Fruit fly (Drosophila melanogaster) whole organism, embryonic: ENCODE results near the gene SelT.
A peak's percentile ranks its signal among the peaks of the same experiment; 100 is the strongest.

Source experiments
- BtbVII ChIP-seq: fragments of 200-800 bp; sonication (Bioruptor generic); optimal IDR thresholded peaks from 3 replicates; lab custom pipeline; 2017; ENCODE audit warnings: missing biosample characterization, mild to moderate bottlenecking, missing genetic modification characterization
- CG10209 ChIP-seq: fragments of 200-800 bp; sonication (Bioruptor generic); optimal IDR thresholded peaks from 3 replicates; lab custom pipeline; 2017; ENCODE audit warnings: missing biosample characterization, mild to moderate bottlenecking, missing genetic modification characterization, missing genetic modification reagents
- CG10959 ChIP-seq: fragments of 200-800 bp; sonication (Bioruptor generic); IDR thresholded peaks from 2 replicates; pipeline ENCODE4 v1.3.6; 2022; ENCODE audit warnings: missing biosample characterization, missing genetic modification characterization
- CG11398 ChIP-seq: fragments of 200-800 bp; sonication (Bioruptor generic); optimal IDR thresholded peaks from 2 replicates; lab custom pipeline; 2016; ENCODE audit warnings: missing biosample characterization, missing genetic modification characterization
- CG13424 ChIP-seq: fragments of 200-800 bp; sonication (Bioruptor generic); optimal IDR thresholded peaks from 2 replicates; lab custom pipeline; 2019; ENCODE audit warnings: missing biosample characterization, mild to moderate bottlenecking, missing genetic modification characterization, moderate library complexity
- CG14050 ChIP-seq: fragments of 200-800 bp; sonication (Bioruptor generic); IDR thresholded peaks from 3 replicates; pipeline ENCODE4 v1.3.6; 2022; ENCODE audit warnings: missing biosample characterization, missing genetic modification characterization
- CG16815 ChIP-seq: fragments of 200-800 bp; sonication (Bioruptor generic); optimal IDR thresholded peaks from 3 replicates; lab custom pipeline; 2017; ENCODE audit warnings: missing biosample characterization, mild to moderate bottlenecking, missing genetic modification characterization
- CG18619 ChIP-seq: fragments of 200-800 bp; sonication (Bioruptor generic); optimal IDR thresholded peaks from 3 replicates; lab custom pipeline; 2017; ENCODE audit warnings: missing biosample characterization, mild to moderate bottlenecking, missing genetic modification characterization
- CG30020 ChIP-seq: fragments of 200-800 bp; optimal IDR thresholded peaks from 2 replicates; lab custom pipeline; 2019; ENCODE audit warnings: missing biosample characterization, mild to moderate bottlenecking, missing genetic modification characterization, moderate library complexity
- CG30431 ChIP-seq: fragments of 200-800 bp; sonication (Bioruptor generic); optimal IDR thresholded peaks from 2 replicates; lab custom pipeline; 2017; ENCODE audit warnings: missing biosample characterization, missing genetic modification characterization
- CG31224 ChIP-seq: fragments of 200-800 bp; sonication (Bioruptor generic); IDR thresholded peaks from 2 replicates; pipeline ENCODE4 v1.3.6; 2022; ENCODE audit warnings: missing biosample characterization, missing genetic modification characterization
- CG32767 ChIP-seq: fragments of 200-800 bp; sonication (Bioruptor generic); IDR thresholded peaks from 2 replicates; pipeline ENCODE4 v1.3.6; 2022; ENCODE audit warnings: missing biosample characterization, missing genetic modification characterization
- CG34422 ChIP-seq: fragments of 200-800 bp; sonication (Bioruptor generic); IDR thresholded peaks from 3 replicates; pipeline ENCODE4 v1.3.6; 2022; ENCODE audit warnings: missing biosample characterization, missing genetic modification characterization
- CG3838 ChIP-seq: fragments of 200-800 bp; sonication (Bioruptor generic); optimal IDR thresholded peaks from 3 replicates; lab custom pipeline; 2016; ENCODE audit warnings: missing biosample characterization, missing genetic modification characterization
- CG43689 ChIP-seq: fragments of 200-800 bp; sonication (Bioruptor generic); IDR thresholded peaks from 2 replicates; pipeline ENCODE4 v1.3.6; 2022; ENCODE audit warnings: missing biosample characterization, missing genetic modification characterization
- CG6683 ChIP-seq: fragments of 200-800 bp; sonication (Bioruptor generic); optimal IDR thresholded peaks from 2 replicates; lab custom pipeline; 2017; ENCODE audit warnings: missing biosample characterization, mild to moderate bottlenecking, missing genetic modification characterization, missing genetic modification reagents
- CG7372 ChIP-seq: fragments of 200-800 bp; sonication (Bioruptor generic); IDR thresholded peaks from 2 replicates; pipeline ENCODE4 v1.3.6; 2022; ENCODE audit warnings: missing biosample characterization, missing genetic modification characterization
- CG8478 ChIP-seq: fragments of >200 bp; optimal IDR thresholded peaks from 2 replicates; lab custom pipeline; 2018
- Doc3 ChIP-seq: fragments of 200-800 bp; sonication (Bioruptor generic); IDR thresholded peaks from 3 replicates; pipeline ENCODE4 v1.3.6; 2022; ENCODE audit warnings: missing biosample characterization, missing genetic modification characterization; ENCODE audit not compliant: partially characterized antibody
- HLH4C ChIP-seq: fragments of 200-800 bp; sonication (Bioruptor generic); IDR thresholded peaks from 3 replicates; pipeline ENCODE4 v1.3.6; 2022; ENCODE audit warnings: missing biosample characterization, missing genetic modification characterization; ENCODE audit not compliant: partially characterized antibody
- Hmr ChIP-seq: fragments of 200-800 bp; sonication (Bioruptor generic); optimal IDR thresholded peaks from 3 replicates; lab custom pipeline; 2017; ENCODE audit warnings: mild to moderate bottlenecking, missing biosample characterization, missing genetic modification reagents, missing genetic modification characterization
- Lhr ChIP-seq: fragments of 200-800 bp; sonication (Bioruptor generic); optimal IDR thresholded peaks from 3 replicates; lab custom pipeline; 2017; ENCODE audit warnings: mild to moderate bottlenecking, missing biosample characterization, missing genetic modification reagents, missing genetic modification characterization
- Med ChIP-seq: fragments of 200-800 bp; sonication (Bioruptor generic); peaks from one replicate; lab custom pipeline; 2016; ENCODE audit warnings: missing biosample characterization, missing genetic modification characterization, mild to moderate bottlenecking, inconsistent platforms, moderate library complexity
- Mes4 ChIP-seq: fragments of 200-800 bp; sonication (Bioruptor generic); optimal IDR thresholded peaks from 2 replicates; lab custom pipeline; 2016; ENCODE audit warnings: missing biosample characterization, missing genetic modification characterization
- Oaz ChIP-seq: fragments of 200-800 bp; sonication (Bioruptor generic); IDR thresholded peaks from 2 replicates; pipeline ENCODE4 v1.3.6; 2022; ENCODE audit warnings: missing biosample characterization, missing genetic modification characterization
- Oli ChIP-seq: fragments of 200-800 bp; sonication (Bioruptor generic); optimal IDR thresholded peaks from 2 replicates; lab custom pipeline; 2018; ENCODE audit warnings: missing biosample characterization, mild to moderate bottlenecking, missing genetic modification characterization, moderate library complexity
- PHDP ChIP-seq: fragments of 200-800 bp; sonication (Bioruptor generic); optimal IDR thresholded peaks from 3 replicates; lab custom pipeline; 2018; ENCODE audit warnings: missing biosample characterization, mild to moderate bottlenecking, missing genetic modification characterization, moderate library complexity
- Trl ChIP-seq, 3 experiments: fragments of >200 bp in 2 of 3; fragments of 200-800 bp in 1 of 3; sonication (Bioruptor generic) in 1 of 3; optimal IDR thresholded peaks; 2 replicates in 1 of 3; 3 replicates in 2 of 3; lab custom pipeline; 2016 to 2017; ENCODE audit warnings: missing biosample characterization in 1 of 3, missing genetic modification characterization in 1 of 3
- bab2 ChIP-seq: fragments of 200-800 bp; sonication (Bioruptor generic); optimal IDR thresholded peaks from 2 replicates; lab custom pipeline; 2016; ENCODE audit warnings: missing biosample characterization, missing genetic modification characterization
- cato ChIP-seq: fragments of 200-800 bp; sonication (Bioruptor generic); optimal IDR thresholded peaks from 2 replicates; lab custom pipeline; 2016; ENCODE audit warnings: missing biosample characterization, missing genetic modification characterization, borderline replicate concordance
- crp ChIP-seq, 2 experiments: fragments of 200-800 bp; sonication (Bioruptor generic); optimal IDR thresholded peaks; 2 replicates in 1 of 2; 3 replicates in 1 of 2; lab custom pipeline; 2017; ENCODE audit warnings: missing biosample characterization in 2 of 2, missing genetic modification characterization in 2 of 2, mild to moderate bottlenecking in 1 of 2, moderate library complexity in 1 of 2
- emc ChIP-seq: fragments of 200-800 bp; sonication (Bioruptor generic); optimal IDR thresholded peaks from 2 replicates; lab custom pipeline; 2016; ENCODE audit warnings: missing biosample characterization, missing genetic modification characterization
- ewg ChIP-seq: fragments of 200-800 bp; sonication (Bioruptor generic); optimal IDR thresholded peaks from 3 replicates; lab custom pipeline; 2017; ENCODE audit warnings: mild to moderate bottlenecking, missing biosample characterization, missing genetic modification reagents, missing genetic modification characterization
- fd3F ChIP-seq: fragments of 200-800 bp; sonication (Bioruptor generic); optimal IDR thresholded peaks from 2 replicates; lab custom pipeline; 2018; ENCODE audit warnings: missing biosample characterization, mild to moderate bottlenecking, missing genetic modification characterization, moderate library complexity
- fd64A ChIP-seq: fragments of 200-800 bp; sonication (Bioruptor generic); optimal IDR thresholded peaks from 3 replicates; lab custom pipeline; 2018; ENCODE audit warnings: missing biosample characterization, mild to moderate bottlenecking, missing genetic modification characterization
- gem ChIP-seq: fragments of 200-800 bp; sonication (Bioruptor generic); optimal IDR thresholded peaks from 2 replicates; lab custom pipeline; 2019; ENCODE audit warnings: missing biosample characterization, mild to moderate bottlenecking, missing genetic modification characterization, moderate library complexity
- her ChIP-seq: fragments of 200-800 bp; sonication (Bioruptor generic); optimal IDR thresholded peaks from 2 replicates; lab custom pipeline; 2016; ENCODE audit warnings: missing biosample characterization, missing genetic modification characterization
- jigr1 ChIP-seq: fragments of 200-800 bp; sonication (Bioruptor generic); IDR thresholded peaks from 3 replicates; pipeline ENCODE4 v1.3.6; 2022; ENCODE audit warnings: missing biosample characterization, missing genetic modification characterization
- nerfin-1 ChIP-seq: fragments of 200-800 bp; sonication (Bioruptor generic); optimal IDR thresholded peaks from 3 replicates; lab custom pipeline; 2019; ENCODE audit warnings: missing biosample characterization, mild to moderate bottlenecking, missing genetic modification characterization, moderate library complexity
- nerfin-2 ChIP-seq: fragments of 200-800 bp; sonication (Bioruptor generic); IDR thresholded peaks from 2 replicates; pipeline ENCODE4 v1.3.6; 2022; ENCODE audit warnings: missing biosample characterization, missing genetic modification characterization; ENCODE audit not compliant: partially characterized antibody
- org-1 ChIP-seq: fragments of 200-800 bp; sonication (Bioruptor generic); optimal IDR thresholded peaks from 2 replicates; lab custom pipeline; 2017; ENCODE audit warnings: missing biosample characterization, missing genetic modification characterization
- peb ChIP-seq: fragments of 200-800 bp; sonication (Bioruptor generic); IDR thresholded peaks from 2 replicates; pipeline ENCODE4 v1.3.6; 2022; ENCODE audit warnings: missing biosample characterization, missing genetic modification characterization
- phol ChIP-seq: fragments of 200-800 bp; sonication (Bioruptor generic); optimal IDR thresholded peaks from 3 replicates; lab custom pipeline; 2018; ENCODE audit warnings: missing biosample characterization, mild to moderate bottlenecking, missing genetic modification characterization, moderate library complexity
- pita ChIP-seq: fragments of 200-800 bp; sonication (Bioruptor generic); optimal IDR thresholded peaks from 2 replicates; lab custom pipeline; 2017; ENCODE audit warnings: missing biosample characterization, mild to moderate bottlenecking, missing genetic modification characterization
- pzg ChIP-seq: fragments of 200-800 bp; sonication (Bioruptor generic); optimal IDR thresholded peaks from 3 replicates; lab custom pipeline; 2018; ENCODE audit warnings: missing biosample characterization, mild to moderate bottlenecking, missing genetic modification characterization, moderate library complexity
- seq ChIP-seq: fragments of 200-800 bp; sonication (Bioruptor generic); IDR thresholded peaks from 2 replicates; pipeline ENCODE4 v1.3.6; 2022; ENCODE audit warnings: missing biosample characterization, missing genetic modification characterization
- slou ChIP-seq: fragments of 200-800 bp; sonication (Bioruptor generic); optimal IDR thresholded peaks from 3 replicates; lab custom pipeline; 2016; ENCODE audit warnings: missing biosample characterization, missing genetic modification characterization
- sug ChIP-seq: fragments of 200-800 bp; optimal IDR thresholded peaks from 2 replicates; lab custom pipeline; 2019; ENCODE audit warnings: missing biosample characterization, mild to moderate bottlenecking, missing genetic modification characterization, moderate library complexity
- tin ChIP-seq: fragments of 200-800 bp; sonication (Bioruptor generic); optimal IDR thresholded peaks from 3 replicates; lab custom pipeline; 2016; ENCODE audit warnings: missing biosample characterization, missing genetic modification characterization
- zen2 ChIP-seq: fragments of 200-800 bp; sonication (Bioruptor generic); IDR thresholded peaks from 3 replicates; pipeline ENCODE4 v1.3.6; 2022; ENCODE audit warnings: missing biosample characterization, missing genetic modification characterization; ENCODE audit not compliant: partially characterized antibody
- zfh2 ChIP-seq: fragments of 200-800 bp; sonication (Bioruptor generic); optimal IDR thresholded peaks from 2 replicates; lab custom pipeline; 2016; ENCODE audit warnings: missing biosample characterization, missing genetic modification characterization

SelT gene

DNA sequence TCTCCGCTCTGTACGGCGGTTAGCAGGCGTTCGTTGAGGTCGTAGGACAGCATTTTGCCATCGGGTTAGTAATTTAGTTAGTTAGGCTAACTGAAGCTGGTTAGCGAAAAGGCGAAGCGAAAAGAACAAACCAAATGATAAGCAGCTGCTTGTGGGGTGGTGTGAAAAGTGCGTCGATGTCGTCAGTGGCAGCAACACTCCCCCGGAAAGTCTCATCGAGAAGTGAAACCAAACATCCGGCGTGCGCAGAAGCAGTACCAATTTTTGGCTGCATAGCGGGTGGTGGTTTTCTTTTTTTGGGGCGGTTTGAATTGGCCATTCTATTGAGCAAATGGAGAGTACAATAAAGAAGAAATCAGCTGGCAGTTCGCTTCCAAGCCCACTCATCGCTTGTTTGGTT, 40.1 kb downstream of the SelT start, which contains the start of gene CG9121 (continued):
- no peak for TF ChIP-seq CG8478
- TF ChIP-seq cato (GFP tag; lab: Kevin White, UChicago): no peak
- no peak for TF ChIP-seq phol (tag; lab: Kevin White, UChicago)
- no peak for TF ChIP-seq tin (GFP tag; lab: Kevin White, UChicago)
- no peak for TF ChIP-seq CG3838
- TF ChIP-seq bab2: no peak
- TF ChIP-seq Med: peak; percentile 9
- TF ChIP-seq zfh2 (GFP tag; lab: Kevin White, UChicago): no peak
- no peak for TF ChIP-seq emc (GFP tag; lab: Kevin White, UChicago)
- no peak for TF ChIP-seq CG13424
- TF ChIP-seq Doc3 (GFP tag; lab: Robert Waterston, UW): no peak
- peak in 1 of 2 experiments; percentile 48 for TF ChIP-seq crp (GFP tag; optimal IDR thresholded peaks at IDR 0.05; lab: Kevin White, UChicago)
- TF ChIP-seq nerfin-1 (tag; lab: Kevin White, UChicago): no peak
- peak; percentile 91 for TF ChIP-seq ewg (GFP tag; lab: Kevin White, UChicago)
- no peak for TF ChIP-seq CG7372 (GFP tag; lab: Robert Waterston, UW)
- TF ChIP-seq seq: peak; percentile 64; the same call in 1 of the 2 replicates
- no peak for TF ChIP-seq HLH4C
- TF ChIP-seq CG30431 (GFP tag; lab: Kevin White, UChicago): no peak
- TF ChIP-seq CG32767: no peak
- no peak for TF ChIP-seq CG6683
- no peak for TF ChIP-seq CG43689 (GFP tag; lab: Robert Waterston, UW)
- no peak for TF ChIP-seq CG14050 (GFP tag; lab: Robert Waterston, UW)
- no peak for TF ChIP-seq CG10959
- no peak for TF ChIP-seq CG34422
- no peak for TF ChIP-seq Lhr (GFP tag; lab: Kevin White, UChicago)
- TF ChIP-seq CG31224 (GFP tag; lab: Robert Waterston, UW): no peak
- no peak for TF ChIP-seq jigr1
- TF ChIP-seq fd64A (GFP tag; lab: Kevin White, UChicago): no peak
- TF ChIP-seq Oli (tag; lab: Kevin White, UChicago): no peak
- peak; percentile 7 for TF ChIP-seq pzg
- no peak for TF ChIP-seq CG30020 (tag; lab: Kevin White, UChicago)
- TF ChIP-seq gem (tag; lab: Kevin White, UChicago): no peak
- TF ChIP-seq zen2: no peak
- TF ChIP-seq, all 482 proteins: peak for 9

DNA sequence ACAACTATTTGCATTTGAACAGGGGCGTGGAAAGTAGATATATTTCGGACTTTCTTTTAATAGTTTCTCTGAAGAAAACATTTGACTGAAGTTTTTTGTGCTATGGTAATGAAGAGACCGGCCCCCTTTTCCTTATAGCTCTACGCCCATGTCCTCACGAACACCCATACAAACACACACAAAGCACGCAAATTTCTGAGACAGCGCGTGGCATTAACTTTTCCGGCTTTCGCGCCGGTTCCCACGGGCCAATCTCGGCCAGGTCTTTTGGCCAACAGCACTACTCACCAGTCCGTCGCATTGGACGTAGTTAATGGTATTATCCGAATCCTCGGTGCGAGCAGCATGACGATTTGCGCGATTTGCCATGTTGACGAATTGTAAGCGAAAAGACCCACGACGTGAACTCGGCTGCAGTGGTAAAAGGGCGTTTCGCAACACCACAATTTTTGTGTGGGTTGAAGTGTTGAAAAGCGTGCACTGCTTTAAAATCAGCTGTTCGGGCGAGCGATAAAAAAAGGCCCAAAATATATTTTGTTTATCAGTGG, 41.7 kb downstream of the SelT start, which contains the start of gene senju:
TSS of gene senju (plus strand) at position 477 of the 548 bp plus-strand sequence.
- TF ChIP-seq ewg (GFP tag; lab: Kevin White, UChicago) (peak; percentile 63), pita (GFP tag; lab: Kevin White, UChicago) (no peak), Hmr (GFP tag; lab: Kevin White, UChicago) (peak; percentile 91), Oaz (GFP tag; lab: Robert Waterston, UW) (0 out of 2 replicates have a peak, but pooled peaks have one; percentile 30), CG16815 (GFP tag; lab: Kevin White, UChicago) (peak; percentile 73), Trl (optimal IDR thresholded peaks at IDR 0.05; lab: Kevin White, UChicago) (no peak), Trl (GFP tag; optimal IDR thresholded peaks at IDR 0.05; lab: Kevin White, UChicago) (peak; percentile 86), CG18619 (GFP tag; lab: Kevin White, UChicago) (peak; percentile 87), zen2 (no peak), org-1 (GFP tag; lab: Kevin White, UChicago) (peak; percentile 85), sug (peak; percentile 85), Mes4 (GFP tag; lab: Kevin White, UChicago) (peak; percentile 70), CG11398 (GFP tag; lab: Kevin White, UChicago) (peak; percentile 85), slou (GFP tag; lab: Kevin White, UChicago) (peak; percentile 52), her (GFP tag; lab: Kevin White, UChicago) (peak; percentile 91), peb (GFP tag; lab: Robert Waterston, UW) (no peak; the same call in 1 of the 2 replicates), Oli (tag; lab: Kevin White, UChicago) (peak; percentile 78), CG10209 (GFP tag; lab: Kevin White, UChicago) (peak; percentile 77), PHDP (peak; percentile 87), nerfin-2 (GFP tag; lab: Robert Waterston, UW) (no peak), fd3F (GFP tag; lab: Kevin White, UChicago) (peak; percentile 50), BtbVII (GFP tag; lab: Kevin White, UChicago) (peak; percentile 84)
